Fruit fly (Drosophila melanogaster) whole organism, embryonic: ENCODE results near the gene CG12951.

Experiments used
- B-H2 ChIP-seq: fragments of 200-800 bp; sonication (Bioruptor generic); optimal IDR thresholded peaks from 2 replicates; lab custom pipeline; 2018; ENCODE audit warnings: missing biosample characterization, mild to moderate bottlenecking, missing genetic modification characterization
- CG10543 ChIP-seq: fragments of 200-800 bp; sonication (Bioruptor generic); optimal IDR thresholded peaks from 3 replicates; lab custom pipeline; 2017; ENCODE audit warnings: missing biosample characterization, mild to moderate bottlenecking, missing genetic modification characterization, moderate library complexity
- CG11504 ChIP-seq: fragments of 200-800 bp; sonication (Bioruptor generic); optimal IDR thresholded peaks from 3 replicates; lab custom pipeline; 2019; ENCODE audit warnings: missing biosample characterization, mild to moderate bottlenecking, missing genetic modification characterization, moderate library complexity
- CG12071 ChIP-seq: fragments of 200-800 bp; sonication (Bioruptor generic); optimal IDR thresholded peaks from 3 replicates; lab custom pipeline; 2018; ENCODE audit warnings: missing biosample characterization, mild to moderate bottlenecking, missing genetic modification characterization
- CG12659 ChIP-seq: fragments of 200-800 bp; sonication (Bioruptor generic); optimal IDR thresholded peaks from 3 replicates; lab custom pipeline; 2017; ENCODE audit warnings: mild to moderate bottlenecking, missing biosample characterization, missing genetic modification reagents, missing genetic modification characterization
- CG12942 ChIP-seq: fragments of 200-800 bp; sonication (Bioruptor generic); optimal IDR thresholded peaks from 3 replicates; lab custom pipeline; 2016; ENCODE audit warnings: missing biosample characterization, missing genetic modification characterization
- CG15011 ChIP-seq: fragments of 200-800 bp; sonication (Bioruptor generic); optimal IDR thresholded peaks from 3 replicates; lab custom pipeline; 2018; ENCODE audit warnings: missing biosample characterization, mild to moderate bottlenecking, missing genetic modification characterization
- CG15073 ChIP-seq: fragments of 200-800 bp; sonication (Bioruptor generic); optimal IDR thresholded peaks from 2 replicates; lab custom pipeline; 2016; ENCODE audit warnings: missing biosample characterization, missing genetic modification characterization
- CG16813 ChIP-seq: fragments of 200-800 bp; sonication (Bioruptor generic); IDR thresholded peaks from 3 replicates; pipeline ENCODE4 v1.3.6; 2022; ENCODE audit warnings: missing biosample characterization, missing genetic modification characterization; ENCODE audit not compliant: partially characterized antibody
- CG17912 ChIP-seq: fragments of 200-800 bp; sonication (Bioruptor generic); optimal IDR thresholded peaks from 2 replicates; lab custom pipeline; 2018; ENCODE audit warnings: missing biosample characterization, mild to moderate bottlenecking, missing genetic modification characterization
- CG18764 ChIP-seq: fragments of 200-800 bp; sonication (Bioruptor generic); optimal IDR thresholded peaks from 3 replicates; lab custom pipeline; 2016; ENCODE audit warnings: missing biosample characterization, missing genetic modification characterization
- CG3065 ChIP-seq: fragments of 200-800 bp; sonication (Bioruptor generic); optimal IDR thresholded peaks from 2 replicates; lab custom pipeline; 2016; ENCODE audit warnings: missing biosample characterization, missing genetic modification characterization
- CG31365 ChIP-seq: fragments of 200-800 bp; sonication (Bioruptor generic); optimal IDR thresholded peaks from 2 replicates; lab custom pipeline; 2018; ENCODE audit warnings: missing biosample characterization, mild to moderate bottlenecking, missing genetic modification characterization
- CG33213 ChIP-seq: fragments of 200-800 bp; sonication (Bioruptor generic); optimal IDR thresholded peaks from 3 replicates; lab custom pipeline; 2016; ENCODE audit warnings: missing biosample characterization, missing genetic modification characterization
- CG34376 ChIP-seq: fragments of 200-800 bp; sonication (Bioruptor generic); optimal IDR thresholded peaks from 2 replicates; lab custom pipeline; 2018; ENCODE audit warnings: missing biosample characterization, mild to moderate bottlenecking, missing genetic modification characterization
- CG3847 ChIP-seq: fragments of 200-800 bp; sonication (Bioruptor generic); IDR thresholded peaks from 2 replicates; pipeline ENCODE4 v1.3.6; 2022; ENCODE audit warnings: missing biosample characterization, missing genetic modification characterization
- CG4617 ChIP-seq: fragments of 200-800 bp; sonication (Bioruptor generic); optimal IDR thresholded peaks from 3 replicates; lab custom pipeline; 2016; ENCODE audit warnings: missing biosample characterization, missing genetic modification characterization, borderline replicate concordance
- CG6854 ChIP-seq: fragments of 200-800 bp; sonication (Bioruptor generic); optimal IDR thresholded peaks from 3 replicates; lab custom pipeline; 2017; ENCODE audit warnings: missing biosample characterization, mild to moderate bottlenecking, missing genetic modification characterization
- CG7745 ChIP-seq: fragments of 200-800 bp; sonication (Bioruptor generic); optimal IDR thresholded peaks from 2 replicates; lab custom pipeline; 2018; ENCODE audit warnings: missing biosample characterization, mild to moderate bottlenecking, missing genetic modification characterization, moderate library complexity
- Chrac-16 ChIP-seq: fragments of 200-800 bp; sonication (Bioruptor generic); optimal IDR thresholded peaks from 3 replicates; lab custom pipeline; 2016; ENCODE audit warnings: missing biosample characterization, missing genetic modification characterization
- Dbx ChIP-seq: fragments of 200-800 bp; sonication (Bioruptor generic); IDR thresholded peaks from 3 replicates; pipeline ENCODE4 v1.3.6; 2022; ENCODE audit warnings: missing biosample characterization, missing genetic modification characterization
- Dip3 ChIP-seq: fragments of 200-800 bp; sonication (Bioruptor generic); optimal IDR thresholded peaks from 3 replicates; lab custom pipeline; 2016; ENCODE audit warnings: missing biosample characterization, missing genetic modification characterization
- ERR ChIP-seq: fragments of 200-800 bp; sonication (Bioruptor generic); optimal IDR thresholded peaks from 2 replicates; lab custom pipeline; 2016; ENCODE audit warnings: missing biosample characterization, missing genetic modification characterization
- Ets97D ChIP-seq: fragments of 200-800 bp; sonication (Bioruptor generic); optimal IDR thresholded peaks from 3 replicates; lab custom pipeline; 2016; ENCODE audit warnings: missing biosample characterization, missing genetic modification characterization
- Fer3 ChIP-seq: fragments of 200-800 bp; sonication (Bioruptor generic); optimal IDR thresholded peaks from 2 replicates; lab custom pipeline; 2018; ENCODE audit warnings: missing biosample characterization, mild to moderate bottlenecking, missing genetic modification characterization, moderate library complexity
- Hr3 ChIP-seq: fragments of 200-800 bp; sonication (Bioruptor generic); optimal IDR thresholded peaks from 3 replicates; lab custom pipeline; 2016; ENCODE audit warnings: missing biosample characterization, missing genetic modification characterization
- Lhr ChIP-seq: fragments of 200-800 bp; sonication (Bioruptor generic); optimal IDR thresholded peaks from 3 replicates; lab custom pipeline; 2017; ENCODE audit warnings: mild to moderate bottlenecking, missing biosample characterization, missing genetic modification reagents, missing genetic modification characterization
- MTF-1 ChIP-seq: fragments of 200-800 bp; sonication (Bioruptor generic); optimal IDR thresholded peaks from 2 replicates; lab custom pipeline; 2018; ENCODE audit warnings: missing biosample characterization, mild to moderate bottlenecking, missing genetic modification characterization, borderline replicate concordance
- Pdp1 ChIP-seq, 2 experiments: fragments of 200-800 bp; sonication (Bioruptor generic); optimal IDR thresholded peaks; 3 replicates each; lab custom pipeline; 2016; ENCODE audit warnings: missing biosample characterization in 2 of 2, missing genetic modification characterization in 2 of 2, mild to moderate bottlenecking in 1 of 2, moderate library complexity in 1 of 2
- TFAM ChIP-seq: fragments of 200-800 bp; sonication (Bioruptor generic); optimal IDR thresholded peaks from 2 replicates; lab custom pipeline; 2017; ENCODE audit warnings: missing biosample characterization, missing genetic modification characterization, inconsistent platforms
- Trl ChIP-seq, 3 experiments: fragments of >200 bp in 2 of 3; fragments of 200-800 bp in 1 of 3; sonication (Bioruptor generic) in 1 of 3; optimal IDR thresholded peaks; 2 replicates in 1 of 3; 3 replicates in 2 of 3; lab custom pipeline; 2016 to 2017; ENCODE audit warnings: missing biosample characterization in 1 of 3, missing genetic modification characterization in 1 of 3
- Xrp1 ChIP-seq: fragments of 200-800 bp; sonication (Bioruptor generic); IDR thresholded peaks from 2 replicates; pipeline ENCODE4 v1.3.6; 2022; ENCODE audit warnings: missing biosample characterization, missing genetic modification characterization
- ara ChIP-seq: fragments of 200-800 bp; sonication (Bioruptor generic); IDR thresholded peaks from 2 replicates; pipeline ENCODE4 v1.3.6; 2022; ENCODE audit warnings: missing biosample characterization, missing genetic modification characterization
- bcd ChIP-seq: fragments of 200-800 bp; sonication (Bioruptor generic); optimal IDR thresholded peaks from 2 replicates; lab custom pipeline; 2017; ENCODE audit warnings: missing biosample characterization, mild to moderate bottlenecking, missing genetic modification characterization
- caup ChIP-seq: fragments of 200-800 bp; sonication (Bioruptor generic); optimal IDR thresholded peaks from 3 replicates; lab custom pipeline; 2017; ENCODE audit warnings: missing biosample characterization, mild to moderate bottlenecking, missing genetic modification characterization, moderate library complexity; ENCODE audit not compliant: severe bottlenecking
- chm ChIP-seq: fragments of 200-800 bp; sonication (Bioruptor generic); IDR thresholded peaks from 2 replicates; pipeline ENCODE4 v1.3.6; 2022; ENCODE audit warnings: missing biosample characterization, missing genetic modification characterization
- dimm ChIP-seq: fragments of 200-800 bp; sonication (Bioruptor generic); IDR thresholded peaks from 2 replicates; pipeline ENCODE4 v1.3.6; 2022; ENCODE audit warnings: missing biosample characterization, missing genetic modification characterization
- dm ChIP-seq: fragments of 200-800 bp; sonication (Bioruptor generic); optimal IDR thresholded peaks from 3 replicates; lab custom pipeline; 2016; ENCODE audit warnings: missing biosample characterization, missing genetic modification characterization
- dmrt99B ChIP-seq: fragments of 200-800 bp; sonication (Bioruptor generic); optimal IDR thresholded peaks from 2 replicates; lab custom pipeline; 2018; ENCODE audit warnings: missing biosample characterization, mild to moderate bottlenecking, missing genetic modification characterization, moderate library complexity
- fd102C ChIP-seq: fragments of 200-800 bp; sonication (Bioruptor generic); optimal IDR thresholded peaks from 2 replicates; lab custom pipeline; 2018; ENCODE audit warnings: missing biosample characterization, mild to moderate bottlenecking, missing genetic modification characterization, moderate library complexity
- fd96Cb ChIP-seq: fragments of 200-800 bp; sonication (Bioruptor generic); optimal IDR thresholded peaks from 2 replicates; lab custom pipeline; 2018; ENCODE audit warnings: missing biosample characterization, mild to moderate bottlenecking, missing genetic modification characterization, moderate library complexity
- gro ChIP-seq: fragments of 200-800 bp; sonication (Bioruptor generic); optimal IDR thresholded peaks from 2 replicates; lab custom pipeline; 2016; ENCODE audit warnings: missing biosample characterization, missing genetic modification characterization
- hth ChIP-seq: fragments of >200 bp; optimal IDR thresholded peaks from 2 replicates; lab custom pipeline; 2017; ENCODE audit warnings: inconsistent platforms
- lbe ChIP-seq: fragments of 200-800 bp; sonication (Bioruptor generic); optimal IDR thresholded peaks from 2 replicates; lab custom pipeline; 2016; ENCODE audit warnings: missing biosample characterization, mild to moderate bottlenecking, missing genetic modification characterization
- nau ChIP-seq: fragments of 200-800 bp; sonication (Bioruptor generic); optimal IDR thresholded peaks from 3 replicates; lab custom pipeline; 2017; ENCODE audit warnings: missing biosample characterization, mild to moderate bottlenecking, missing genetic modification characterization, missing genetic modification reagents
- org-1 ChIP-seq: fragments of 200-800 bp; sonication (Bioruptor generic); optimal IDR thresholded peaks from 2 replicates; lab custom pipeline; 2017; ENCODE audit warnings: missing biosample characterization, missing genetic modification characterization
- sob ChIP-seq: fragments of 200-800 bp; sonication (Bioruptor generic); IDR thresholded peaks from 2 replicates; pipeline ENCODE4 v1.3.6; 2022; ENCODE audit warnings: missing biosample characterization, missing genetic modification characterization
- stc ChIP-seq: fragments of 200-800 bp; sonication (Bioruptor generic); IDR thresholded peaks from 2 replicates; pipeline ENCODE4 v1.3.6; 2022; ENCODE audit warnings: missing biosample characterization, missing genetic modification characterization
- vnd ChIP-seq: fragments of 200-800 bp; sonication (Bioruptor generic); IDR thresholded peaks from 3 replicates; pipeline ENCODE4 v1.3.6; 2022; ENCODE audit warnings: missing biosample characterization, missing genetic modification characterization; ENCODE audit not compliant: partially characterized antibody
- zen ChIP-seq: fragments of 200-800 bp; sonication (Bioruptor generic); optimal IDR thresholded peaks from 3 replicates; lab custom pipeline; 2018; ENCODE audit warnings: missing biosample characterization, mild to moderate bottlenecking, missing genetic modification characterization, moderate library complexity

Gene CG12951

DNA sequence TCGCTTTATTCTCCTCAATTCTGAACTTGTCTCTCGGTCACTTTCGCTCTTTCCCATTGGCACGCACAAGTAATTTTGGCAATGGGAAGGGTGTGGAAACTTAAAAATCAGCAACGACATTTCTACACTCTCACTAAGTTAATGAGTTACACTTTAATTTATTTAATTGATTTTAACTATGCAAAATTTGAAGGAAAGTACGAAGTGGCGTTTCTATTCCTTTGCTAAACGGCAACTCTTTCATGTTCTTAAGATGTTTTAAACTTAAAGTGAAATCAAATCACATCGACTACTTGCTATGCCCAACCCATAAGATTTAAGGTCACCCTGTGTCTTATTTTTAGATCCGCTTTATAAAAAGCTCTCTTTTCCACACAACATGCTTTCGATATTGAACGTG, 40.3 kb upstream of the CG12951 start (continued):
- TF ChIP-seq CG4617 (GFP tag; lab: Kevin White, UChicago): no peak
- peak; percentile 52 for TF ChIP-seq Dip3 (GFP tag; lab: Kevin White, UChicago)
- no peak for TF ChIP-seq dimm
- TF ChIP-seq dmrt99B: peak; percentile 68
- TF ChIP-seq fd96Cb (tag; lab: Kevin White, UChicago): peak; percentile 40
- no peak for TF ChIP-seq dm
- TF ChIP-seq Lhr (GFP tag; lab: Kevin White, UChicago): no peak
- no peak for TF ChIP-seq chm (GFP tag; lab: Robert Waterston, UW)
- peak; percentile 9 for TF ChIP-seq CG31365
- peak; percentile 69 for TF ChIP-seq Fer3 (tag; lab: Kevin White, UChicago)
- TF ChIP-seq stc (GFP tag; lab: Robert Waterston, UW): peak; percentile 73
- peak; percentile 0 for TF ChIP-seq CG15011 (GFP tag; lab: Kevin White, UChicago)
- TF ChIP-seq B-H2 (GFP tag; lab: Kevin White, UChicago): no peak
- no peak for TF ChIP-seq MTF-1 (GFP tag; lab: Kevin White, UChicago)
- no peak for TF ChIP-seq CG15073
- TF ChIP-seq ara (GFP tag; lab: Robert Waterston, UW): no peak
- TF ChIP-seq CG6854 (GFP tag; lab: Kevin White, UChicago): peak; percentile 22
- TF ChIP-seq CG11504 (tag; lab: Kevin White, UChicago): peak; percentile 72
- TF ChIP-seq Hr3 (GFP tag; lab: Kevin White, UChicago): peak; percentile 44
- no peak for TF ChIP-seq CG3065 (GFP tag; lab: Kevin White, UChicago)
- peak; percentile 46; the same call in 1 of the 2 replicates for TF ChIP-seq Xrp1
- peak; percentile 37 for TF ChIP-seq bcd (GFP tag; lab: Kevin White, UChicago)
- peak; percentile 71; the same call in 2 of the 3 replicates for TF ChIP-seq Dbx (GFP tag; lab: Robert Waterston, UW)
- peak; percentile 74 for TF ChIP-seq sob (GFP tag; lab: Robert Waterston, UW)
- TF ChIP-seq CG7745: no peak
- TF ChIP-seq zen (tag; lab: Kevin White, UChicago): no peak
- TF ChIP-seq gro (GFP tag; lab: Kevin White, UChicago): peak; percentile 51
- TF ChIP-seq CG16813 (GFP tag; lab: Robert Waterston, UW): no peak
- TF ChIP-seq vnd: no peak
- peak; percentile 41 for TF ChIP-seq CG10543
- peak in 1 of 2 experiments; percentile 14 for TF ChIP-seq Trl (optimal IDR thresholded peaks at IDR 0.05; lab: Kevin White, UChicago)
- TF ChIP-seq Trl (GFP tag; optimal IDR thresholded peaks at IDR 0.05; lab: Kevin White, UChicago): no peak
- TF ChIP-seq caup (GFP tag; lab: Kevin White, UChicago): peak; percentile 24
- TF ChIP-seq, all 482 proteins: peak for 199

DNA sequence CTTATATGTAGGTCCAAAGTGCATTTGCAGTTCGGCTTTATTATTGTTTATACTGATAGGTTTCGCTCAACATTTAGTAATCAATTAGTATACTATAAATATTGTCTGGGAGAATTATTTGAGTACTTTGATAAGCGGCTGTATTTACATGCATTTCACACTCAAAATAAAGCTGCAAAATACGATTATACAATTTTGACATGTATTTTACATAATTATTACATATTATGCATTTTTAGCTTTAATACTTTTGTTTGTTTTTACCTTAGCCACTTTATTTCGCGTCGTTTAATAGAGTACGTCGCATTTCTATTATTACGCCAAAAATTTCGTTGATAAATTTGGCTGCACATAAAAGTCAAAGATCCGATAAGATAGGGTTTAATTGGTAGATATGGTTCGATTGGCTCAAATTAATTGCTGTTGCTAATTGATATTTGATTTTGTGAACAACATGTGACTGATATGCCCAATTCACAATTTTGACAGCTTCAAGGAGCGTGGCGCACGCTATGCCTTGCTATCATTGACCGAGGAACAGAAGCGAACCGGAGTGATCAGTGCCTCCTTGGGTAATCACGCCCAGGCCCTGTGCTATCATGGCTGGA, 35.9 kb upstream of the CG12951 start:
- TF ChIP-seq org-1 (GFP tag; lab: Kevin White, UChicago) (no peak), fd96Cb (tag; lab: Kevin White, UChicago) (no peak), CG12659 (no peak), CG12071 (GFP tag; lab: Kevin White, UChicago) (no peak), CG11504 (tag; lab: Kevin White, UChicago) (no peak), CG18764 (GFP tag; lab: Kevin White, UChicago) (no peak), CG17912 (GFP tag; lab: Kevin White, UChicago) (no peak), CG34376 (peak; percentile 18), nau (no peak), CG33213 (GFP tag; lab: Kevin White, UChicago) (no peak), Ets97D (GFP tag; lab: Kevin White, UChicago) (no peak), fd102C (no peak), CG3847 (GFP tag; lab: Robert Waterston, UW) (no peak), TFAM (no peak), CG12942 (no peak), Chrac-16 (GFP tag; lab: Kevin White, UChicago) (no peak), lbe (GFP tag; lab: Kevin White, UChicago) (peak; percentile 12), hth (lab: Kevin White, UChicago) (no peak), Pdp1 (GFP tag; optimal IDR thresholded peaks at IDR 0.05; lab: Kevin White, UChicago) (peak in 1 of 2 experiments; percentile 20), ERR (GFP tag; lab: Kevin White, UChicago) (no peak)
